Fruit fly (Drosophila melanogaster) whole organism, embryonic: ENCODE results near the gene CG16956.

ENCODE experiments used
- Abd-B ChIP-seq: fragments of 200-800 bp; sonication (Bioruptor generic); optimal IDR thresholded peaks from 2 replicates; lab custom pipeline; 2018; ENCODE audit warnings: missing biosample characterization, mild to moderate bottlenecking, missing genetic modification characterization, moderate library complexity
- Adf1 ChIP-seq: fragments of 200-800 bp; sonication (Bioruptor generic); IDR thresholded peaks from 2 replicates; pipeline ENCODE4 v1.3.6; 2022; ENCODE audit warnings: missing biosample characterization, missing genetic modification characterization
- B-H2 ChIP-seq: fragments of 200-800 bp; sonication (Bioruptor generic); optimal IDR thresholded peaks from 2 replicates; lab custom pipeline; 2018; ENCODE audit warnings: missing biosample characterization, mild to moderate bottlenecking, missing genetic modification characterization
- CG10366 ChIP-seq: fragments of 200-800 bp; sonication (Bioruptor generic); IDR thresholded peaks from 2 replicates; pipeline ENCODE4 v1.3.6; 2022; ENCODE audit warnings: missing biosample characterization, missing genetic modification characterization
- CG12299 ChIP-seq: fragments of 200-800 bp; sonication (Bioruptor generic); optimal IDR thresholded peaks from 2 replicates; lab custom pipeline; 2018; ENCODE audit warnings: missing biosample characterization, mild to moderate bottlenecking, missing genetic modification characterization
- CG12659 ChIP-seq: fragments of 200-800 bp; sonication (Bioruptor generic); optimal IDR thresholded peaks from 3 replicates; lab custom pipeline; 2017; ENCODE audit warnings: mild to moderate bottlenecking, missing biosample characterization, missing genetic modification reagents, missing genetic modification characterization
- CG13624 ChIP-seq: fragments of 200-800 bp; sonication (Bioruptor generic); optimal IDR thresholded peaks from 2 replicates; lab custom pipeline; 2016; ENCODE audit warnings: missing biosample characterization, missing genetic modification characterization
- CG1603 ChIP-seq: fragments of 200-800 bp; sonication (Bioruptor generic); optimal IDR thresholded peaks from 2 replicates; lab custom pipeline; 2019; ENCODE audit warnings: missing biosample characterization, mild to moderate bottlenecking, missing genetic modification characterization, moderate library complexity
- CG17186 ChIP-seq: fragments of 200-800 bp; sonication (Bioruptor generic); optimal IDR thresholded peaks from 3 replicates; lab custom pipeline; 2017; ENCODE audit warnings: missing biosample characterization, missing genetic modification reagents, missing genetic modification characterization
- CG2129 ChIP-seq: fragments of 200-800 bp; sonication (Bioruptor generic); IDR thresholded peaks from 2 replicates; pipeline ENCODE4 v1.3.6; 2022; ENCODE audit warnings: missing biosample characterization, missing genetic modification characterization; ENCODE audit not compliant: partially characterized antibody
- CG4617 ChIP-seq: fragments of 200-800 bp; sonication (Bioruptor generic); optimal IDR thresholded peaks from 3 replicates; lab custom pipeline; 2016; ENCODE audit warnings: missing biosample characterization, missing genetic modification characterization, borderline replicate concordance
- CG6765 ChIP-seq: fragments of 200-800 bp; sonication (Bioruptor generic); optimal IDR thresholded peaks from 3 replicates; lab custom pipeline; 2017; ENCODE audit warnings: missing biosample characterization, mild to moderate bottlenecking, missing genetic modification characterization
- CG6791 ChIP-seq: fragments of 200-800 bp; sonication (Bioruptor generic); IDR thresholded peaks from 3 replicates; pipeline ENCODE4 v1.3.6; 2022; ENCODE audit warnings: missing biosample characterization, missing genetic modification characterization; ENCODE audit not compliant: partially characterized antibody
- CG8290 ChIP-seq, 3 experiments: fragments of 200-800 bp; sonication (Bioruptor generic); optimal IDR thresholded peaks; 2 replicates each; lab custom pipeline; 2016 to 2019; ENCODE audit warnings: missing biosample characterization in 3 of 3, missing genetic modification characterization in 3 of 3, mild to moderate bottlenecking in 2 of 3, moderate library complexity in 1 of 3
- CG8388 ChIP-seq: fragments of 200-800 bp; sonication (Bioruptor generic); optimal IDR thresholded peaks from 2 replicates; lab custom pipeline; 2019; ENCODE audit warnings: missing biosample characterization, mild to moderate bottlenecking, missing genetic modification characterization, moderate library complexity
- CG9727 ChIP-seq: fragments of 200-800 bp; sonication (Bioruptor generic); optimal IDR thresholded peaks from 3 replicates; lab custom pipeline; 2017; ENCODE audit warnings: missing biosample characterization, mild to moderate bottlenecking, missing genetic modification characterization
- CHES-1-like ChIP-seq: fragments of 200-800 bp; sonication (Bioruptor generic); optimal IDR thresholded peaks from 2 replicates; lab custom pipeline; 2016; ENCODE audit warnings: missing biosample characterization, missing genetic modification characterization
- CoRest ChIP-seq: fragments of 200-800 bp; sonication (Bioruptor generic); optimal IDR thresholded peaks from 3 replicates; lab custom pipeline; 2018; ENCODE audit warnings: missing biosample characterization, mild to moderate bottlenecking, missing genetic modification characterization, moderate library complexity
- Dbx ChIP-seq: fragments of 200-800 bp; sonication (Bioruptor generic); IDR thresholded peaks from 3 replicates; pipeline ENCODE4 v1.3.6; 2022; ENCODE audit warnings: missing biosample characterization, missing genetic modification characterization
- Dek ChIP-seq: fragments of 200-800 bp; sonication (Bioruptor generic); optimal IDR thresholded peaks from 3 replicates; lab custom pipeline; 2019; ENCODE audit warnings: missing biosample characterization, mild to moderate bottlenecking, missing genetic modification characterization, moderate library complexity
- Dp ChIP-seq: fragments of 200-800 bp; sonication (Bioruptor generic); optimal IDR thresholded peaks from 2 replicates; lab custom pipeline; 2018; ENCODE audit warnings: missing biosample characterization, mild to moderate bottlenecking, missing genetic modification characterization, moderate library complexity
- E2f2 ChIP-seq: fragments of 200-800 bp; sonication (Bioruptor generic); IDR thresholded peaks from 2 replicates; pipeline ENCODE4 v1.3.6; 2022; ENCODE audit warnings: missing biosample characterization, missing genetic modification characterization
- HLHmδ ChIP-seq: fragments of 200-800 bp; sonication (Bioruptor generic); optimal IDR thresholded peaks from 2 replicates; lab custom pipeline; 2018; ENCODE audit warnings: missing biosample characterization, mild to moderate bottlenecking, missing genetic modification characterization, moderate library complexity
- Hey ChIP-seq: fragments of 200-800 bp; sonication (Bioruptor generic); optimal IDR thresholded peaks from 3 replicates; lab custom pipeline; 2018; ENCODE audit warnings: missing biosample characterization, mild to moderate bottlenecking, missing genetic modification characterization
- Myb ChIP-seq: fragments of 200-800 bp; sonication (Bioruptor generic); optimal IDR thresholded peaks from 2 replicates; lab custom pipeline; 2016; ENCODE audit warnings: missing biosample characterization, missing genetic modification characterization
- Neu2 ChIP-seq: fragments of 200-800 bp; sonication (Bioruptor generic); optimal IDR thresholded peaks from 3 replicates; lab custom pipeline; 2016; ENCODE audit warnings: missing biosample characterization, missing genetic modification characterization, borderline replicate concordance
- Ravus ChIP-seq: fragments of 200-800 bp; sonication (Bioruptor generic); IDR thresholded peaks from 2 replicates; pipeline ENCODE4 v1.3.6; 2022; ENCODE audit warnings: missing biosample characterization, missing genetic modification characterization
- Side ChIP-seq: fragments of 200-800 bp; sonication (Bioruptor generic); optimal IDR thresholded peaks from 2 replicates; lab custom pipeline; 2016; ENCODE audit warnings: missing biosample characterization, missing genetic modification characterization
- YL-1 ChIP-seq: fragments of 200-800 bp; sonication (Bioruptor generic); optimal IDR thresholded peaks from 3 replicates; lab custom pipeline; 2017; ENCODE audit warnings: missing biosample characterization, mild to moderate bottlenecking, missing genetic modification characterization
- ac ChIP-seq: fragments of 200-800 bp; sonication (Bioruptor generic); optimal IDR thresholded peaks from 3 replicates; lab custom pipeline; 2017; ENCODE audit warnings: missing biosample characterization, mild to moderate bottlenecking, missing genetic modification characterization
- bbx ChIP-seq: fragments of 200-800 bp; sonication (Bioruptor generic); IDR thresholded peaks from 2 replicates; pipeline ENCODE4 v1.3.6; 2022; ENCODE audit warnings: missing biosample characterization, missing genetic modification characterization; ENCODE audit not compliant: partially characterized antibody
- danr ChIP-seq: fragments of 200-800 bp; sonication (Bioruptor generic); IDR thresholded peaks from 2 replicates; pipeline ENCODE4 v1.3.6; 2022; ENCODE audit warnings: missing biosample characterization, missing genetic modification characterization
- dimm ChIP-seq: fragments of 200-800 bp; sonication (Bioruptor generic); IDR thresholded peaks from 2 replicates; pipeline ENCODE4 v1.3.6; 2022; ENCODE audit warnings: missing biosample characterization, missing genetic modification characterization
- disco-r ChIP-seq: fragments of 200-800 bp; sonication (Bioruptor generic); optimal IDR thresholded peaks from 2 replicates; lab custom pipeline; 2016; ENCODE audit warnings: missing biosample characterization, missing genetic modification characterization
- eve ChIP-seq, 2 experiments: fragments of >200 bp; optimal IDR thresholded peaks; 2 replicates each; lab custom pipeline; 2017; ENCODE audit warnings: missing biosample characterization in 2 of 2, missing genetic modification characterization in 2 of 2
- fru ChIP-seq: fragments of >200 bp; optimal IDR thresholded peaks from 2 replicates; lab custom pipeline; 2017
- ind ChIP-seq: fragments of 200-800 bp; sonication (Bioruptor generic); optimal IDR thresholded peaks from 3 replicates; lab custom pipeline; 2016; ENCODE audit warnings: missing biosample characterization, missing genetic modification characterization
- mld ChIP-seq: fragments of 200-800 bp; sonication (Bioruptor generic); IDR thresholded peaks from 3 replicates; pipeline ENCODE4 v1.3.6; 2022; ENCODE audit warnings: missing biosample characterization, missing genetic modification characterization; ENCODE audit not compliant: partially characterized antibody
- nom ChIP-seq: fragments of 200-800 bp; sonication (Bioruptor generic); optimal IDR thresholded peaks from 2 replicates; lab custom pipeline; 2017; ENCODE audit warnings: missing biosample characterization, missing genetic modification characterization, mild to moderate bottlenecking, moderate library complexity, missing genetic modification reagents
- odd ChIP-seq: fragments of 200-800 bp; sonication (Bioruptor generic); optimal IDR thresholded peaks from 2 replicates; lab custom pipeline; 2017; ENCODE audit warnings: missing biosample characterization, mild to moderate bottlenecking, missing genetic modification characterization
- pan ChIP-seq, 4 experiments: fragments of >200 bp in 3 of 4; fragments of 200-800 bp in 1 of 4; sonication (Bioruptor generic) in 1 of 4; optimal IDR thresholded peaks in 3 of 4; IDR thresholded peaks in 1 of 4; 2 replicates each; pipeline versions ENCODE4 v1.3.6 to Lab custom; 2017 to 2022; ENCODE audit warnings: missing biosample characterization in 2 of 4, missing genetic modification characterization in 2 of 4, mixed read lengths in 1 of 4
- pfk ChIP-seq: fragments of 200-800 bp; sonication (Bioruptor generic); optimal IDR thresholded peaks from 2 replicates; lab custom pipeline; 2018; ENCODE audit warnings: missing biosample characterization, mild to moderate bottlenecking, missing genetic modification characterization, moderate library complexity
- sisA ChIP-seq: fragments of 200-800 bp; sonication (Bioruptor generic); IDR thresholded peaks from 2 replicates; pipeline ENCODE4 v1.3.6; 2022; ENCODE audit warnings: missing biosample characterization, missing genetic modification characterization
- slou ChIP-seq: fragments of 200-800 bp; sonication (Bioruptor generic); optimal IDR thresholded peaks from 3 replicates; lab custom pipeline; 2016; ENCODE audit warnings: missing biosample characterization, missing genetic modification characterization
- tup ChIP-seq: fragments of 200-800 bp; sonication (Bioruptor generic); optimal IDR thresholded peaks from 2 replicates; lab custom pipeline; 2016; ENCODE audit warnings: missing biosample characterization, mild to moderate bottlenecking, missing genetic modification characterization, moderate library complexity
- unpg ChIP-seq: fragments of 200-800 bp; sonication (Bioruptor generic); optimal IDR thresholded peaks from 3 replicates; lab custom pipeline; 2018; ENCODE audit warnings: missing biosample characterization, mild to moderate bottlenecking, missing genetic modification characterization, moderate library complexity
- vnd ChIP-seq: fragments of 200-800 bp; sonication (Bioruptor generic); IDR thresholded peaks from 3 replicates; pipeline ENCODE4 v1.3.6; 2022; ENCODE audit warnings: missing biosample characterization, missing genetic modification characterization; ENCODE audit not compliant: partially characterized antibody
- wdn ChIP-seq: fragments of 200-800 bp; sonication (Bioruptor generic); IDR thresholded peaks from 2 replicates; pipeline ENCODE4 v1.3.6; 2022; ENCODE audit warnings: missing biosample characterization, missing genetic modification characterization

Gene CG16956

DNA sequence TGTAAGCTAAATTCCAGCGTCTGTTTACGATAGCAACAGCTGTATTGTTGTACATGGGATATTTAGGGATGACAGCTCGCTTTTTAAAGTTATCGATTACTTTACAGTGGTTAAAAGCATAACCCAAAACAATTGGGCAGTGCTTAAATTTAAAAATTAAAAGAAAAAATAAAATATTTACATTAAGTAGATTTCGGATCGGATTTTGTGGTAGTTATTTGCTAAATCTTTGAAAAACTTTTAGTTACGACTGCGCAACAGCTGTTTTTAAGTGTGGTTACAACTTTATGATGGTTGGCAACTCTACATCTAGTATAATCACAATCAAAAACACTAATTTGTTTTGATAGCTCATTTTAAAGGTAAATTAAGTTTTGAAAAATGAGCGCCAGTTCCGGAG, 27.1 kb downstream of the CG16956 start, which contains the start of the genes Ing5 and CG7099 (continued):
- peak; percentile 50 for TF ChIP-seq Dp
- TF ChIP-seq disco-r (GFP tag; lab: Kevin White, UChicago), result peak; percentile 66
- TF ChIP-seq danr (GFP tag; lab: Robert Waterston, UW), result peak; percentile 90
- TF ChIP-seq CG12299 (tag; lab: Kevin White, UChicago), result peak; percentile 93
- TF ChIP-seq Hey, result no peak
- TF ChIP-seq ac (GFP tag; lab: Kevin White, UChicago), result peak; percentile 82
- 0 out of 2 replicates have a peak, but pooled peaks have one; percentile 34 for TF ChIP-seq CG2129 (GFP tag; lab: Robert Waterston, UW)
- peak; percentile 52 for TF ChIP-seq pfk
- peak; percentile 92 for TF ChIP-seq YL-1 (GFP tag; lab: Kevin White, UChicago)
- TF ChIP-seq sisA, result peak; percentile 97
- TF ChIP-seq CG8290 (GFP tag; optimal IDR thresholded peaks at IDR 0.05; lab: Kevin White, UChicago), result peak; percentile 96
- TF ChIP-seq CG8290 (tag; optimal IDR thresholded peaks at IDR 0.05; lab: Kevin White, UChicago), result peak in 1 of 2 experiments; percentile 92
- peak; percentile 96 for TF ChIP-seq CG9727
- TF ChIP-seq Ravus (GFP tag; lab: Robert Waterston, UW), result peak; percentile 92
- no peak for TF ChIP-seq Neu2 (GFP tag; lab: Kevin White, UChicago)
- peak; percentile 97 for TF ChIP-seq slou (GFP tag; lab: Kevin White, UChicago)
- peak; percentile 72 for TF ChIP-seq Adf1
- TF ChIP-seq CG8388 (GFP tag; lab: Kevin White, UChicago), result peak; percentile 94
- peak; percentile 97 for TF ChIP-seq CG10366 (GFP tag; lab: Robert Waterston, UW)
- TF ChIP-seq mld (GFP tag; lab: Robert Waterston, UW), result no peak
- peak; percentile 97 for TF ChIP-seq CG4617 (GFP tag; lab: Kevin White, UChicago)
- TF ChIP-seq CoRest, result peak; percentile 98
- TF ChIP-seq CHES-1-like, result peak; percentile 88
- peak; percentile 97 for TF ChIP-seq CG12659 (GFP tag; lab: Kevin White, UChicago)
- no peak for TF ChIP-seq HLHmδ
- peak; percentile 87 for TF ChIP-seq CG13624 (GFP tag; lab: Kevin White, UChicago)
- TF ChIP-seq odd (GFP tag; lab: Kevin White, UChicago), result peak; percentile 85
- peak; percentile 96 for TF ChIP-seq Dbx (GFP tag; lab: Robert Waterston, UW)
- TF ChIP-seq B-H2 (GFP tag; lab: Kevin White, UChicago), result peak; percentile 96
- TF ChIP-seq CG17186 (GFP tag; lab: Kevin White, UChicago), result peak; percentile 89
- TF ChIP-seq fru (lab: Kevin White, UChicago), result no peak
- peak; percentile 83 for TF ChIP-seq Side
- TF ChIP-seq CG6765 (GFP tag; lab: Kevin White, UChicago), result peak; percentile 85
- peak; percentile 98 for TF ChIP-seq Abd-B (GFP tag; lab: Kevin White, UChicago)
- TF ChIP-seq unpg (GFP tag; lab: Kevin White, UChicago), result peak; percentile 97
- peak; percentile 98 for TF ChIP-seq ind (GFP tag; lab: Kevin White, UChicago)
- no peak for TF ChIP-seq pan (optimal IDR thresholded peaks at IDR 0.05; lab: Kevin White, UChicago)
- peak in 1 of 2 experiments; percentile 97 for TF ChIP-seq pan (GFP tag; optimal IDR thresholded peaks at IDR 0.05 in 1 of 2, IDR thresholded peaks at IDR 0.05 in 1 of 2)
- TF ChIP-seq nom (GFP tag; lab: Kevin White, UChicago), result peak; percentile 82
- peak; percentile 64 for TF ChIP-seq Myb
- peak; percentile 93 for TF ChIP-seq tup
- peak; percentile 94 for TF ChIP-seq Dek (tag; lab: Kevin White, UChicago)
- peak; percentile 92 for TF ChIP-seq wdn (GFP tag; lab: Robert Waterston, UW)
- peak; percentile 57; the same call in 1 of the 3 replicates for TF ChIP-seq vnd (GFP tag; lab: Robert Waterston, UW)
- TF ChIP-seq E2f2, result peak; percentile 81
- no peak for TF ChIP-seq eve (GFP tag; optimal IDR thresholded peaks at IDR 0.05; lab: Kevin White, UChicago)
- TF ChIP-seq CG1603 (tag; lab: Kevin White, UChicago), result peak; percentile 65
- TF ChIP-seq CG6791 (GFP tag; lab: Robert Waterston, UW), result peak; percentile 42; the same call in 2 of the 3 replicates
- TF ChIP-seq dimm (GFP tag; lab: Robert Waterston, UW), result peak; percentile 76
- TF ChIP-seq bbx (GFP tag; lab: Robert Waterston, UW), result peak; percentile 53
